Worm (Caenorhabditis elegans) whole organism, L4 larva: Measurements from ENCODE around the gene C38C5.1.

Experiments used
- F10B5.3 ChIP-seq: sonication (generic microtip); optimal IDR thresholded peaks from 2 replicates; lab custom pipeline; 2016; ENCODE audit warnings: mild to moderate bottlenecking, missing genetic modification characterization, missing compliant biosample characterization
- F49E8.2 ChIP-seq: sonication (generic microtip); optimal IDR thresholded peaks from 2 replicates; lab custom pipeline; 2016; ENCODE audit warnings: missing compliant biosample characterization, mild to moderate bottlenecking, missing genetic modification characterization, borderline replicate concordance
- aly-2 ChIP-seq: sonication (generic microtip); optimal IDR thresholded peaks from 2 replicates; lab custom pipeline; 2018; ENCODE audit warnings: missing biosample characterization, missing genetic modification characterization
- ama-1 ChIP-seq: fragments of 150-350 bp; optimal IDR thresholded peaks from 2 replicates; lab custom pipeline; 2014; ENCODE audit warnings: inconsistent platforms, mixed read lengths
- arid-1 ChIP-seq: fragments of 200-800 bp; sonication (Bioruptor generic); conservative IDR thresholded peaks from 2 replicates; pipeline ENCODE4 v1.3.6; 2022; ENCODE audit warnings: missing genetic modification reagents, missing genetic modification characterization, missing compliant biosample characterization
- ceh-32 ChIP-seq: sonication (generic microtip); optimal IDR thresholded peaks from 2 replicates; lab custom pipeline; 2016; ENCODE audit warnings: mild to moderate bottlenecking, missing genetic modification characterization, missing compliant biosample characterization; ENCODE audit not compliant: poor library complexity
- ceh-62 ChIP-seq: sonication (generic microtip); optimal IDR thresholded peaks from 2 replicates; lab custom pipeline; 2017; ENCODE audit warnings: missing biosample characterization, missing genetic modification characterization
- ces-1 ChIP-seq: fragments of 150-350 bp; sonication (generic microtip); optimal IDR thresholded peaks from 4 replicates; lab custom pipeline; 2014; ENCODE audit warnings: missing biosample characterization, missing genetic modification reagents, missing genetic modification characterization
- cey-2 ChIP-seq: sonication (generic microtip); optimal IDR thresholded peaks from 3 replicates; lab custom pipeline; 2017; ENCODE audit warnings: missing genetic modification characterization, mild to moderate bottlenecking, missing compliant biosample characterization, antibody characterized with exemption, borderline replicate concordance; ENCODE audit not compliant: insufficient read depth
- ctbp-1 ChIP-seq: fragments of 200-800 bp; sonication (Bioruptor generic); IDR thresholded peaks from 2 replicates; pipeline ENCODE4 v1.3.6; 2022; ENCODE audit warnings: missing genetic modification reagents, missing genetic modification characterization, missing compliant biosample characterization
- daf-16 ChIP-seq, 3 experiments: sonication (generic microtip); optimal IDR thresholded peaks; 2 replicates each; lab custom pipeline; 2016 to 2017; ENCODE audit warnings: missing genetic modification characterization in 3 of 3, missing genetic modification reagents in 3 of 3, mild to moderate bottlenecking in 2 of 3, missing compliant biosample characterization in 2 of 3, missing biosample characterization in 1 of 3, moderate library complexity in 1 of 3
- daf-8 ChIP-seq: fragments of 200-800 bp; sonication (Bioruptor generic); IDR thresholded peaks from 2 replicates; pipeline ENCODE4 v1.3.6; 2022; ENCODE audit warnings: missing genetic modification characterization, missing compliant biosample characterization
- dmd-6 ChIP-seq: fragments of 200-800 bp; sonication (Bioruptor generic); IDR thresholded peaks from 2 replicates; pipeline ENCODE4 v1.3.6; 2022; ENCODE audit warnings: missing genetic modification reagents, missing genetic modification characterization, missing compliant biosample characterization
- dmd-9 ChIP-seq: fragments of 200-800 bp; sonication (Bioruptor generic); IDR thresholded peaks from 2 replicates; pipeline ENCODE4 v1.3.6; 2022; ENCODE audit warnings: missing genetic modification reagents, missing genetic modification characterization, missing compliant biosample characterization
- dve-1 ChIP-seq: sonication (generic microtip); optimal IDR thresholded peaks from 2 replicates; lab custom pipeline; 2017; ENCODE audit warnings: antibody characterized with exemption, mild to moderate bottlenecking, missing genetic modification characterization, missing compliant biosample characterization; ENCODE audit not compliant: insufficient read depth
- egl-27 ChIP-seq: sonication (generic microtip); optimal IDR thresholded peaks from 3 replicates; lab custom pipeline; 2017; ENCODE audit warnings: missing biosample characterization, missing genetic modification reagents, missing genetic modification characterization
- hif-1 ChIP-seq, 2 experiments: sonication (generic microtip); optimal IDR thresholded peaks; 2 replicates each; lab custom pipeline; 2016 to 2017; ENCODE audit warnings: missing compliant biosample characterization in 2 of 2, missing genetic modification characterization in 2 of 2, missing genetic modification reagents in 2 of 2, missing genotype in 2 of 2, mild to moderate bottlenecking in 1 of 2
- hlh-11 ChIP-seq: fragments of 200-800 bp; sonication (Bioruptor generic); optimal IDR thresholded peaks from 2 replicates; lab custom pipeline; 2018; ENCODE audit warnings: mild to moderate bottlenecking, missing genetic modification characterization, missing compliant biosample characterization
- hlh-30 ChIP-seq: sonication (generic microtip); optimal IDR thresholded peaks from 2 replicates; lab custom pipeline; 2017; ENCODE audit warnings: antibody characterized with exemption, mild to moderate bottlenecking, missing genetic modification characterization, missing compliant biosample characterization; ENCODE audit not compliant: insufficient read depth
- jun-1 ChIP-seq: fragments of 150-350 bp; optimal IDR thresholded peaks from 2 replicates; lab custom pipeline; 2014; ENCODE audit warnings: missing biosample characterization, missing genetic modification reagents, missing genetic modification characterization
- lin-38 ChIP-seq: fragments of 200-800 bp; sonication (Bioruptor generic); IDR thresholded peaks from 2 replicates; pipeline ENCODE4 v1.3.6; 2022; ENCODE audit warnings: missing genetic modification reagents, missing genetic modification characterization, missing compliant biosample characterization
- madf-9 ChIP-seq: fragments of 200-800 bp; sonication (Bioruptor generic); conservative IDR thresholded peaks from 2 replicates; pipeline ENCODE4 v1.3.6; 2022; ENCODE audit warnings: missing genetic modification reagents, missing genetic modification characterization, missing compliant biosample characterization
- mdl-1 ChIP-seq, 2 experiments: fragments of 150-350 bp in 1 of 2; sonication (generic microtip) in 1 of 2; optimal IDR thresholded peaks; 2 replicates each; lab custom pipeline; 2014 to 2017; ENCODE audit warnings: missing biosample characterization in 2 of 2, missing genetic modification characterization in 2 of 2
- mxl-3 ChIP-seq: fragments of 200-800 bp; sonication (Bioruptor generic); optimal IDR thresholded peaks from 2 replicates; lab custom pipeline; 2018; ENCODE audit warnings: mild to moderate bottlenecking, missing genetic modification characterization, missing compliant biosample characterization
- nhr-10 ChIP-seq: fragments of 150-350 bp; optimal IDR thresholded peaks from 2 replicates; lab custom pipeline; 2014; ENCODE audit warnings: missing biosample characterization, missing genetic modification characterization
- nhr-111 ChIP-seq: fragments of 200-800 bp; sonication (Bioruptor generic); optimal IDR thresholded peaks from 2 replicates; lab custom pipeline; 2018; ENCODE audit warnings: mild to moderate bottlenecking, missing genetic modification characterization, missing compliant biosample characterization
- nhr-237 ChIP-seq: sonication (generic microtip); optimal IDR thresholded peaks from 2 replicates; lab custom pipeline; 2017; ENCODE audit warnings: missing biosample characterization, missing genetic modification characterization
- nhr-25 ChIP-seq: sonication (generic microtip); optimal IDR thresholded peaks from 2 replicates; lab custom pipeline; 2017; ENCODE audit warnings: missing genetic modification characterization, mild to moderate bottlenecking, missing compliant biosample characterization, antibody characterized with exemption, moderate library complexity, borderline replicate concordance; ENCODE audit not compliant: insufficient read depth
- nhr-28 ChIP-seq: fragments of 150-350 bp; optimal IDR thresholded peaks from 2 replicates; lab custom pipeline; 2014; ENCODE audit warnings: missing biosample characterization, missing genetic modification characterization
- nhr-42 ChIP-seq: fragments of 200-800 bp; sonication (Bioruptor generic); IDR thresholded peaks from 2 replicates; pipeline ENCODE4 v1.3.6; 2022; ENCODE audit warnings: missing genetic modification characterization, missing compliant biosample characterization
- nhr-48 ChIP-seq: sonication (generic microtip); optimal IDR thresholded peaks from 2 replicates; lab custom pipeline; 2016; ENCODE audit warnings: mild to moderate bottlenecking, missing genetic modification characterization, missing compliant biosample characterization
- nhr-76 ChIP-seq: fragments of 150-350 bp; optimal IDR thresholded peaks from 2 replicates; lab custom pipeline; 2014; ENCODE audit warnings: missing biosample characterization, missing genetic modification characterization
- pha-4 ChIP-seq, 2 experiments: fragments of 150-350 bp in 1 of 2; fragments of 200-800 bp in 1 of 2; sonication (Bioruptor generic) in 1 of 2; IDR thresholded peaks in 1 of 2; optimal IDR thresholded peaks in 1 of 2; 2 replicates each; pipeline versions ENCODE4 v1.3.6 to Lab custom; 2014 to 2022; ENCODE audit warnings: missing genetic modification characterization in 2 of 2, missing genetic modification reagents in 2 of 2, missing biosample characterization in 1 of 2, missing compliant biosample characterization in 1 of 2
- pqm-1 ChIP-seq: sonication (generic microtip); optimal IDR thresholded peaks from 2 replicates; lab custom pipeline; 2017; ENCODE audit warnings: missing biosample characterization, missing genetic modification characterization
- spr-1 ChIP-seq: sonication (generic microtip); optimal IDR thresholded peaks from 2 replicates; lab custom pipeline; 2016; ENCODE audit warnings: mild to moderate bottlenecking, missing genetic modification characterization, missing compliant biosample characterization
- spr-3 ChIP-seq: fragments of 200-800 bp; sonication (Bioruptor generic); optimal IDR thresholded peaks from 2 replicates; lab custom pipeline; 2018; ENCODE audit warnings: mild to moderate bottlenecking, missing genetic modification characterization, missing compliant biosample characterization
- tra-1 ChIP-seq: fragments of 200-800 bp; sonication (Bioruptor generic); IDR thresholded peaks from 2 replicates; pipeline ENCODE4 v1.3.6; 2022; ENCODE audit warnings: missing genetic modification reagents, missing genetic modification characterization, missing compliant biosample characterization
- unc-62 ChIP-seq, 3 experiments: fragments of 150-350 bp in 1 of 3; sonication (generic microtip); optimal IDR thresholded peaks in 2 of 3; peaks in 1 of 3; 1 replicate in 1 of 3; 2 replicates in 2 of 3; lab custom pipeline; 2014 to 2017; ENCODE audit warnings: missing biosample characterization in 3 of 3, missing genetic modification characterization in 3 of 3, missing genetic modification reagents in 3 of 3, missing genotype in 1 of 3
- zag-1 ChIP-seq: fragments of 150-350 bp; optimal IDR thresholded peaks from 2 replicates; lab custom pipeline; 2014; ENCODE audit warnings: missing biosample characterization, missing genetic modification characterization
- ztf-11 ChIP-seq: fragments of 150-350 bp; optimal IDR thresholded peaks from 2 replicates; lab custom pipeline; 2014; ENCODE audit warnings: missing biosample characterization, missing genetic modification characterization
- ztf-7 ChIP-seq: fragments of 150-350 bp; optimal IDR thresholded peaks from 2 replicates; lab custom pipeline; 2014; ENCODE audit warnings: missing biosample characterization, missing genetic modification characterization

Gene C38C5.1

DNA sequence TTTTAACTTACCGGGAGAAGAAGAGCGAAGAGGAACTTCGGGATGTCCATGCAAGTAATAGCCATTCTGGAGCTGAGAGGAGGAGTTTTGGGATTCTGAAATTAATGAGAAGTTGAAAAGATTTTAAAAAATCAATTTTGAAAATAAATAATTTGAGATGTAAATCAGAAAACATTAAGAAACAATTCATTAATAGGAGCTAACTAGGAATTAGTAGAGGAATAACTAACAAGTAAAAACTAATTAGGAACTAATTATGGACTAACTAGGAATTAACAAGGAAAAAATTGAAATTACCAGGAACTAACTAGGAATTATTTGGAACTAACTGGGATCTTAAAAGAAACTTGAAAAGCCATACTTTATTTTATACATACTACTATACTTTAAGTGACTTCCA is 42.9 kb upstream of the C38C5.1 start, which contains the start of gene T23F2.4:
Gene T23F2.4, minus strand, starts transcription at position 101 of the 400 bp plus-strand sequence.
- no peak for TF ChIP-seq hlh-11 (tag; lab: Kevin White, UChicago)
- no peak for TF ChIP-seq aly-2 (tag; lab: Kevin White, UChicago)
- TF ChIP-seq madf-9 (GFP tag; lab: Robert Waterston, UW) = no peak
- TF ChIP-seq ces-1 (GFP tag; lab: Kevin White, UChicago) = no peak
- TF ChIP-seq ctbp-1 (GFP tag; lab: Robert Waterston, UW) = no peak
- TF ChIP-seq daf-8 (GFP tag; lab: Robert Waterston, UW) = no peak
- no peak for TF ChIP-seq nhr-10 (tag; lab: Kevin White, UChicago)
- no peak for TF ChIP-seq nhr-48 (tag; lab: Kevin White, UChicago)
- no peak for TF ChIP-seq nhr-237 (tag; lab: Kevin White, UChicago)
- TF ChIP-seq ama-1 (lab: Kevin White, UChicago) = no peak
- TF ChIP-seq dmd-6 = no peak
- no peak for TF ChIP-seq tra-1
- no peak for TF ChIP-seq mxl-3 (GFP tag; lab: Kevin White, UChicago)
- TF ChIP-seq cey-2 (tag; lab: Kevin White, UChicago) = no peak
- no peak for TF ChIP-seq zag-1

ce11 chrX:5515459-5515858 is 42.4 kb upstream of the C38C5.1 start:
- no peak for TF ChIP-seq daf-8 (GFP tag; lab: Robert Waterston, UW)
- TF ChIP-seq daf-16 (GFP tag; optimal IDR thresholded peaks at IDR 0.05; lab: Kevin White, UChicago) = no peak
- TF ChIP-seq daf-16 (tag; optimal IDR thresholded peaks at IDR 0.05; lab: Kevin White, UChicago) = peak; percentile 28
- peak; percentile 76 for TF ChIP-seq ces-1 (GFP tag; lab: Kevin White, UChicago)
- TF ChIP-seq pha-4 (GFP tag; IDR thresholded peaks at IDR 0.05; lab: Robert Waterston, UW) = no peak
- TF ChIP-seq pha-4 (tag; optimal IDR thresholded peaks at IDR 0.05; lab: Kevin White, UChicago) = no peak

DNA sequence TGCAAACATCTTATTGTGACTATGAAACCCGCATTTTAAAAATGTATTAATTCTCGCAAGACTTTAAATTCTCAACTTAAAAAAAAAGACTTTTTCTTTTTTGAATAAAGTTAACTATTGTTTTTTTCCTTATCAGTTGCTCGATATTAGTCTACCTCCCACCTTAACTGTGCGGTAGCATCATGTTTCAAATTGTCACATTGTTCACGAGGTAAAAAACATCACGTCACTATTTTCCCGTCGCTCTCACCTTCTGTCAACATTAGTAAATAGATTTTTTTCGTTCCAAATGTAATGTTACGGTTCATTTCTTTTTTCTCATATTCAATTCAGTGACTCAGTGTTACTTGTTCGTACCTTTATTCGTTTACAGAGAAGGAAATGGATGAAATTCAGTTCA is 41.5 kb upstream of the C38C5.1 start:
- peak in 1 of 2 experiments; percentile 11 for TF ChIP-seq hif-1 (tag; optimal IDR thresholded peaks at IDR 0.05; lab: Kevin White, UChicago)
- peak; percentile 16 for TF ChIP-seq pqm-1 (tag; lab: Kevin White, UChicago)
- peak; percentile 65 for TF ChIP-seq hlh-30 (tag; lab: Kevin White, UChicago)
- no peak for TF ChIP-seq daf-16 (GFP tag; optimal IDR thresholded peaks at IDR 0.05; lab: Kevin White, UChicago)
- peak; percentile 47 for TF ChIP-seq daf-16 (tag; optimal IDR thresholded peaks at IDR 0.05; lab: Kevin White, UChicago)
- TF ChIP-seq nhr-28 (tag; lab: Kevin White, UChicago) = peak; percentile 12
- TF ChIP-seq F10B5.3 (tag; lab: Kevin White, UChicago) = no peak
- no peak for TF ChIP-seq nhr-48 (tag; lab: Kevin White, UChicago)
- TF ChIP-seq mdl-1 (tag; optimal IDR thresholded peaks at IDR 0.05; lab: Kevin White, UChicago) = peak in 1 of 2 experiments; percentile 4
- peak; percentile 48 for TF ChIP-seq dve-1 (tag; lab: Kevin White, UChicago)
- peak in 1 of 2 experiments; percentile 39 for TF ChIP-seq unc-62 (GFP tag; optimal IDR thresholded peaks at IDR 0.05 in 1 of 2; lab: Kevin White, UChicago)
- TF ChIP-seq unc-62 (tag; optimal IDR thresholded peaks at IDR 0.05; lab: Kevin White, UChicago) = no peak

DNA sequence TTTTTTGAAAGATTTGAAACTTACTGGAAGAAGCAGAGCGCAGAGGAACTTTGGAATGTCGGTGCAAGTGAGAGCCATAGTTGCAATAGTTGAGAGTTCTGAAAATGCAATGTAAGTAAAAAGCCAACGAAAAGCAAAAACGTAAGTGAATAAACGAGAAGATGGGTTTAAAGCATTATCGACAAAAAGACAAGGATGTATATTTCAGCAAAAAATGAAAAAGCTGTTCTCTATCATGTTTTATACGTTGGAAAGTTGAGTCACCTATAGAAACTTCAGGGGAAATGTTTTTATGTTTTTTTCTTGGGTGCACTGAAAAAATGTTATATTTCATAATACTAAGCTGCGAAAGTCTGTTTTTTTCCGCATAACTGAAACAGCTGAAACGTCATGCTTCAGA is 40.8 kb upstream of the C38C5.1 start, which contains the start of gene T23F2.5:
Gene T23F2.5, minus strand, starts transcription at position 101 of the 400 bp plus-strand sequence.
- no peak for TF ChIP-seq dmd-9 (GFP tag; lab: Robert Waterston, UW)
- no peak for TF ChIP-seq jun-1 (tag; lab: Kevin White, UChicago)
- no peak for TF ChIP-seq ceh-62 (tag; lab: Kevin White, UChicago)
- no peak for TF ChIP-seq nhr-76 (tag; lab: Kevin White, UChicago)
- TF ChIP-seq ceh-32 (tag; lab: Kevin White, UChicago) = no peak

DNA sequence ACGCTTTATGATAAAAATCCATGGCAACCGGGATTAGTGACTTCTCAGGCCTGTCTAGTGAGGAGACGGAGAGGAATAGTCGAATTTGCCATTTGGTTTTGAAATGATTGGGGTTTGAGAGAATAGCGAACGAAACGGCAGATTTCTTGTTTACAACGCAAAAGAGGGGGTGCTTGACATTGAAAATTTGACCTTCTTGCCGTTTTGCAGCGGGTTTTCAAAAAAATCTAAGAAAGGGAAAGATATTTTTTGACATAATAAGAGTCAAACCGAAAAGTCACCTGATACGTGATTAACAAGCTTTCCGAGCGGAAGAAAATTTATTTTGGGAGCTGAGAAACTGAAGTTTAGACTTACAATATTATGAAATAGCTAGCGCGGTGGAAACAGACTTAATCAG is 40.0 kb upstream of the C38C5.1 start:
- no peak for TF ChIP-seq nhr-111 (GFP tag; lab: Kevin White, UChicago)
- TF ChIP-seq spr-1 (tag; lab: Kevin White, UChicago) = no peak
- TF ChIP-seq spr-3 (GFP tag; lab: Kevin White, UChicago) = no peak
- no peak for TF ChIP-seq nhr-42 (GFP tag; lab: Robert Waterston, UW)
- no peak for TF ChIP-seq egl-27 (tag; lab: Kevin White, UChicago)
- no peak for TF ChIP-seq arid-1 (GFP tag; lab: Robert Waterston, UW)
- TF ChIP-seq daf-16 (GFP tag; optimal IDR thresholded peaks at IDR 0.05; lab: Kevin White, UChicago) = no peak
- no peak for TF ChIP-seq daf-16 (tag; optimal IDR thresholded peaks at IDR 0.05; lab: Kevin White, UChicago)
- TF ChIP-seq jun-1 (tag; lab: Kevin White, UChicago) = no peak
- no peak for TF ChIP-seq ztf-11
- no peak for TF ChIP-seq nhr-25
- no peak for TF ChIP-seq F49E8.2 (tag; lab: Kevin White, UChicago)
- no peak for TF ChIP-seq ztf-7 (tag; lab: Kevin White, UChicago)
- no peak for TF ChIP-seq lin-38 (GFP tag; lab: Robert Waterston, UW)
